Worm (Caenorhabditis elegans): ENCODE data around the gene hpo-28.

ce11 chrIII:5674196-5674595 is 34.9 kb downstream of the hpo-28 start:
- TF ChIP-seq ceh-9 (tag; optimal IDR thresholded peaks at IDR 0.05) = no peak
- TF ChIP-seq ztf-11 (tag; optimal IDR thresholded peaks at IDR 0.05) = no peak
- no peak for TF ChIP-seq pha-4 (tag; optimal IDR thresholded peaks at IDR 0.05)
- no peak for TF ChIP-seq fos-1 (tag; optimal IDR thresholded peaks at IDR 0.05)
- no peak for TF ChIP-seq snpc-4 (tag; optimal IDR thresholded peaks at IDR 0.05)
- no peak for TF ChIP-seq ztf-4 (tag; optimal IDR thresholded peaks at IDR 0.05)
- no peak for TF ChIP-seq pqm-1 (tag; optimal IDR thresholded peaks at IDR 0.05)
